Fruit fly (Drosophila melanogaster) whole organism, wandering third instar larva: Measurements from ENCODE around the gene CG42537.

Experiments
- Abd-B ChIP-seq: fragments of >200 bp; optimal IDR thresholded peaks from 2 replicates; lab custom pipeline; 2017; ENCODE audit warnings: missing biosample characterization, missing genetic modification characterization
- Dfd ChIP-seq: fragments of >200 bp; optimal IDR thresholded peaks from 2 replicates; lab custom pipeline; 2017; ENCODE audit warnings: missing biosample characterization, missing genetic modification characterization
- Dif ChIP-seq: fragments of 200-275, 200-300 bp; sonication (Bioruptor generic); optimal IDR thresholded peaks from 2 replicates; lab custom pipeline; 2018; ENCODE audit warnings: missing biosample characterization, missing genetic modification characterization; ENCODE audit not compliant: partially characterized antibody
- Hnf4 ChIP-seq: fragments of 200-800 bp; sonication (Bioruptor generic); optimal IDR thresholded peaks from 2 replicates; lab custom pipeline; 2016; ENCODE audit warnings: missing biosample characterization, mild to moderate bottlenecking, missing genetic modification characterization
- dmrt93B ChIP-seq: fragments of 200-800 bp; sonication (Bioruptor generic); optimal IDR thresholded peaks from 2 replicates; lab custom pipeline; 2018; ENCODE audit warnings: missing biosample characterization, mild to moderate bottlenecking, missing genetic modification characterization
- foxo ChIP-seq, 2 experiments: fragments of 200-800 bp; sonication (Bioruptor generic); optimal IDR thresholded peaks; 2 replicates in 1 of 2; 3 replicates in 1 of 2; lab custom pipeline; 2016 to 2017; ENCODE audit warnings: missing biosample characterization in 2 of 2, missing genetic modification characterization in 2 of 2
- usp ChIP-seq: fragments of >200 bp; optimal IDR thresholded peaks from 2 replicates; lab custom pipeline; 2017; ENCODE audit warnings: missing biosample characterization, missing genetic modification characterization

DNA sequence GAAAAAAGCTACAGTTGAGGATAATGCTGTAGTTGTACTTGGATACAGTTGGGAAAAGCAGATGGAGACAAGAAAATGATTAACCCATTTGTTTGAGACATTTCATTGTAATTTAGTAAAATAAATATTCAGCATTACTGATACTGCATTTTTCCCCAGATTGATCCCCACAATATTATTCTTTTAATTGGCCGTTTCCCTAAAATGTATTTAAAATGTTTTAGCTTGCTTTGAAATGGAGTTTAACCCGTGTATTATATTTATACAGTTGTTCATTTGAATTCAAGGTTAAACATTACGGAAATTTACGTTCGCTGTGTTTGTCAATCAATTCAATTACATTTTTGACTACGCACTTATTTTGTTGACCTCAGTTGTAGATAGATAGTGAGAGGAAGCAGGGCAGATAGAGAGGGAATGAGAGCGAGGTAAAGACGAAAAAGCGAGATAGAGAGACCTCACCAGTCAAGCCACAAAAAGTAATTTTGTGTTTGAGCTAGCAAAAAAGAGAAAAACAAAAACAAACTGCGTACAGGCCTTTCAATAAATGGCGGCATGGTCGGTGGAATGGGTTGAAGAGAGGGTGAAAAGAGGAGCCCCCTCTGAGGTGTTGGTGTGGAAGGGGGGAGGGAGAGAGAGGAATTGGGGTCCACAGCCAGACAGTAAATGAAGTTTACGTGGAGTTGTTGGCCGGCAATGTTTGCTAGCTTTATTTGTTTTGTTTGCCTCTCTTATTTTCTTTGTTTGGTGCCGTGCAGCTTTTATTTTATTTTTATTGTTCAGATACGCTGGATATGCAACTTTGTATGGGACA is 33.0 kb downstream of the CG42537 start:
- TF ChIP-seq Abd-B (GFP tag; lab: Kevin White, UChicago) (no peak), Hnf4 (GFP tag; lab: Kevin White, UChicago) (no peak), dmrt93B (GFP tag; lab: Kevin White, UChicago) (peak; percentile 62), usp (GFP tag; lab: Kevin White, UChicago) (no peak), Dif (GFP tag; lab: Kevin White, UChicago) (peak; percentile 48), Dfd (GFP tag; lab: Kevin White, UChicago) (no peak), foxo (GFP tag; optimal IDR thresholded peaks at IDR 0.05; lab: Kevin White, UChicago) (peak in 1 of 2 experiments; percentile 77)
